Worm (Caenorhabditis elegans) whole organism, late embryonic: ENCODE measurements around the gene R07B7.10.

Experiments
- T23F11.4 ChIP-seq: fragments of 200-800 bp; sonication (Bioruptor generic); optimal IDR thresholded peaks from 2 replicates; lab custom pipeline; 2018; ENCODE audit warnings: mild to moderate bottlenecking, missing genetic modification characterization, missing compliant biosample characterization
- ceh-34 ChIP-seq: sonication (generic microtip); optimal IDR thresholded peaks from 2 replicates; lab custom pipeline; 2016; ENCODE audit warnings: mild to moderate bottlenecking, missing genetic modification characterization, missing compliant biosample characterization
- ceh-45 ChIP-seq: fragments of 200-800 bp; sonication (Bioruptor generic); IDR thresholded peaks from 2 replicates; pipeline ENCODE4 v1.3.6; 2022; ENCODE audit warnings: missing genetic modification reagents, missing genetic modification characterization, missing compliant biosample characterization
- elt-2 ChIP-seq: sonication (generic microtip); optimal IDR thresholded peaks from 2 replicates; lab custom pipeline; 2016; ENCODE audit warnings: missing genetic modification reagents, missing genetic modification characterization, missing compliant biosample characterization
- gmeb-2 ChIP-seq: sonication (generic microtip); optimal IDR thresholded peaks from 2 replicates; lab custom pipeline; 2016; ENCODE audit warnings: missing genetic modification characterization, inconsistent platforms, missing compliant biosample characterization
- hlh-8 ChIP-seq: sonication (generic microtip); optimal IDR thresholded peaks from 2 replicates; lab custom pipeline; 2016; ENCODE audit warnings: missing genotype, missing genetic modification characterization, missing compliant biosample characterization
- mec-3 ChIP-seq: sonication (generic microtip); optimal IDR thresholded peaks from 2 replicates; lab custom pipeline; 2016; ENCODE audit warnings: borderline replicate concordance, missing genetic modification characterization, missing compliant biosample characterization
- pag-3 ChIP-seq: sonication (generic microtip); optimal IDR thresholded peaks from 2 replicates; lab custom pipeline; 2016; ENCODE audit warnings: missing compliant biosample characterization, missing genetic modification characterization, borderline replicate concordance
- pha-4 ChIP-seq: fragments of 150-350 bp; optimal IDR thresholded peaks from 2 replicates; lab custom pipeline; 2018; ENCODE audit warnings: missing biosample characterization, missing genetic modification reagents, missing genetic modification characterization
- pqm-1 ChIP-seq: sonication (generic microtip); optimal IDR thresholded peaks from 2 replicates; lab custom pipeline; 2016; ENCODE audit warnings: missing genetic modification characterization, missing compliant biosample characterization
- sox-2 ChIP-seq: fragments of 200-800 bp; sonication (Bioruptor generic); IDR thresholded peaks from 2 replicates; pipeline ENCODE4 v1.3.6; 2022; ENCODE audit warnings: missing genetic modification reagents, missing genetic modification characterization, missing compliant biosample characterization
- tbx-7 ChIP-seq: sonication (generic microtip); optimal IDR thresholded peaks from 2 replicates; lab custom pipeline; 2016; ENCODE audit warnings: missing genotype, missing genetic modification characterization, missing compliant biosample characterization
- unc-55 ChIP-seq: sonication (generic microtip); optimal IDR thresholded peaks from 2 replicates; lab custom pipeline; 2017; ENCODE audit warnings: missing biosample characterization, missing genetic modification reagents, missing genetic modification characterization

DNA sequence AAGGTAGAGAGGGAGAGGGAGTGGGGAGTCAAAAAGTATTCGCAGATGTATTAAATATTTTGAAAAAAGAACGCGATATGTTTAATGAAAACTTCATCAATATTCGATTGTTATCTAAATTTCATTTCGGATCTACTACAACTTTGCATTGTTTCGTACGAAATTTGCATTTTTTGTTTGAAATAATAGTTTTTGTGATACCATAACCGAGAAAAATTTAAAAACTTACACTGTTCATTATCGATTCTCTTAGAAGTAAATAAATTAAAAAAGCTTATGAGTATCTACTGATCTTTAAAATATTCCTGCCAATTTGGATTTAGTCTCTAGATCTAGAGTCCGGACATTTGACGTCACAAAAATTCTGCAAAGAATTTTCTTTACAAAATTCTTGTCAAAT lies 2.7 kb upstream of the R07B7.10 start, which contains the start of gene R07B7.9:
- TF ChIP-seq pag-3 = no peak
- no peak for TF ChIP-seq mec-3 (tag; lab: Kevin White, UChicago)
- no peak for TF ChIP-seq pqm-1 (tag; lab: Kevin White, UChicago)
- TF ChIP-seq elt-2 (tag; lab: Kevin White, UChicago) = no peak
- no peak for TF ChIP-seq ceh-45 (GFP tag; lab: Robert Waterston, UW)
- no peak for TF ChIP-seq gmeb-2 (tag; lab: Kevin White, UChicago)
- no peak for TF ChIP-seq hlh-8 (tag; lab: Kevin White, UChicago)
- TF ChIP-seq pha-4 (tag; lab: Kevin White, UChicago) = no peak
- TF ChIP-seq ceh-34 = no peak
- no peak for TF ChIP-seq unc-55 (GFP tag; lab: Kevin White, UChicago)
- TF ChIP-seq sox-2 = no peak
- TF ChIP-seq T23F11.4 (GFP tag; lab: Kevin White, UChicago) = no peak
- TF ChIP-seq tbx-7 (tag; lab: Kevin White, UChicago) = no peak
